Worm (Caenorhabditis elegans) whole organism, late embryonic: ENCODE results near the gene H12D21.10.

ENCODE experiments used
- C08G9.2 ChIP-seq: sonication (generic microtip); optimal IDR thresholded peaks from 2 replicates; lab custom pipeline; 2016; ENCODE audit warnings: mild to moderate bottlenecking, missing genetic modification characterization, moderate library complexity, missing compliant biosample characterization
- C38D4.7 ChIP-seq: fragments of 200-800 bp; sonication (Bioruptor generic); optimal IDR thresholded peaks from 2 replicates; lab custom pipeline; 2018; ENCODE audit warnings: mild to moderate bottlenecking, missing genetic modification characterization, moderate library complexity, missing compliant biosample characterization
- F13H6.1 ChIP-seq: sonication (generic microtip); optimal IDR thresholded peaks from 2 replicates; lab custom pipeline; 2016; ENCODE audit warnings: missing genetic modification characterization, missing compliant biosample characterization
- Y22D7AL.16 ChIP-seq: sonication (generic microtip); optimal IDR thresholded peaks from 2 replicates; lab custom pipeline; 2016; ENCODE audit warnings: missing genetic modification characterization, missing compliant biosample characterization
- ahr-1 ChIP-seq: sonication (generic microtip); optimal IDR thresholded peaks from 2 replicates; lab custom pipeline; 2016; ENCODE audit warnings: missing genetic modification characterization, missing compliant biosample characterization
- ama-1 ChIP-seq: fragments of 150-350 bp; optimal IDR thresholded peaks from 2 replicates; lab custom pipeline; 2014
- ceh-14 ChIP-seq: sonication (generic microtip); optimal IDR thresholded peaks from 2 replicates; lab custom pipeline; 2016; ENCODE audit warnings: missing genotype, missing genetic modification characterization, missing compliant biosample characterization
- ceh-18 ChIP-seq: sonication (generic microtip); optimal IDR thresholded peaks from 2 replicates; lab custom pipeline; 2016; ENCODE audit warnings: missing genetic modification characterization, missing compliant biosample characterization
- ceh-2 ChIP-seq: sonication (generic microtip); optimal IDR thresholded peaks from 2 replicates; lab custom pipeline; 2016; ENCODE audit warnings: missing genotype, missing genetic modification characterization, missing compliant biosample characterization
- ceh-22 ChIP-seq: sonication (generic microtip); optimal IDR thresholded peaks from 2 replicates; lab custom pipeline; 2017; ENCODE audit warnings: missing biosample characterization, missing genetic modification characterization
- ceh-24 ChIP-seq: sonication (generic microtip); optimal IDR thresholded peaks from 2 replicates; lab custom pipeline; 2016; ENCODE audit warnings: mild to moderate bottlenecking, missing genetic modification characterization, missing compliant biosample characterization
- ceh-30 ChIP-seq: fragments of 150-350 bp; optimal IDR thresholded peaks from 2 replicates; lab custom pipeline; 2014; ENCODE audit warnings: missing biosample characterization, missing genetic modification characterization
- ceh-34 ChIP-seq: sonication (generic microtip); optimal IDR thresholded peaks from 2 replicates; lab custom pipeline; 2016; ENCODE audit warnings: mild to moderate bottlenecking, missing genetic modification characterization, missing compliant biosample characterization
- ceh-45 ChIP-seq: fragments of 200-800 bp; sonication (Bioruptor generic); IDR thresholded peaks from 2 replicates; pipeline ENCODE4 v1.3.6; 2022; ENCODE audit warnings: missing genetic modification reagents, missing genetic modification characterization, missing compliant biosample characterization
- ceh-48 ChIP-seq: sonication (generic microtip); optimal IDR thresholded peaks from 2 replicates; lab custom pipeline; 2016; ENCODE audit warnings: missing genetic modification characterization, inconsistent platforms, missing compliant biosample characterization
- ceh-6 ChIP-seq: fragments of 200-800 bp; sonication (Bioruptor generic); optimal IDR thresholded peaks from 2 replicates; lab custom pipeline; 2018; ENCODE audit warnings: mild to moderate bottlenecking, missing genetic modification characterization, missing compliant biosample characterization
- ceh-9 ChIP-seq: sonication (generic microtip); optimal IDR thresholded peaks from 2 replicates; lab custom pipeline; 2016; ENCODE audit warnings: mild to moderate bottlenecking, missing genetic modification characterization, inconsistent platforms, missing compliant biosample characterization
- che-1 ChIP-seq: sonication (generic microtip); optimal IDR thresholded peaks from 2 replicates; lab custom pipeline; 2016; ENCODE audit warnings: mild to moderate bottlenecking, missing genetic modification characterization, missing compliant biosample characterization
- dmd-4 ChIP-seq: sonication (generic microtip); optimal IDR thresholded peaks from 2 replicates; lab custom pipeline; 2016; ENCODE audit warnings: borderline replicate concordance, missing genetic modification characterization, missing compliant biosample characterization
- dve-1 ChIP-seq: sonication (generic microtip); optimal IDR thresholded peaks from 2 replicates; lab custom pipeline; 2017; ENCODE audit warnings: antibody characterized with exemption, mild to moderate bottlenecking, missing genetic modification characterization, missing compliant biosample characterization
- elt-2 ChIP-seq: sonication (generic microtip); optimal IDR thresholded peaks from 2 replicates; lab custom pipeline; 2016; ENCODE audit warnings: missing genetic modification reagents, missing genetic modification characterization, missing compliant biosample characterization
- elt-4 ChIP-seq: sonication (generic microtip); optimal IDR thresholded peaks from 2 replicates; lab custom pipeline; 2016; ENCODE audit warnings: missing genetic modification characterization, missing compliant biosample characterization
- ets-4 ChIP-seq: sonication (generic microtip); optimal IDR thresholded peaks from 2 replicates; lab custom pipeline; 2016; ENCODE audit warnings: missing genetic modification characterization, missing compliant biosample characterization
- fax-1 ChIP-seq: sonication (generic microtip); optimal IDR thresholded peaks from 2 replicates; lab custom pipeline; 2016; ENCODE audit warnings: missing genotype, missing genetic modification characterization, missing compliant biosample characterization
- fkh-10 ChIP-seq: fragments of 150-350 bp; optimal IDR thresholded peaks from 2 replicates; lab custom pipeline; 2014; ENCODE audit warnings: missing biosample characterization, missing genetic modification reagents, missing genetic modification characterization
- gmeb-2 ChIP-seq: sonication (generic microtip); optimal IDR thresholded peaks from 2 replicates; lab custom pipeline; 2016; ENCODE audit warnings: missing genetic modification characterization, inconsistent platforms, missing compliant biosample characterization
- hlh-15 ChIP-seq: sonication (generic microtip); optimal IDR thresholded peaks from 2 replicates; lab custom pipeline; 2016; ENCODE audit warnings: missing genetic modification characterization, missing compliant biosample characterization
- hlh-6 ChIP-seq: sonication (generic microtip); optimal IDR thresholded peaks from 2 replicates; lab custom pipeline; 2016; ENCODE audit warnings: missing genotype, missing genetic modification characterization, missing compliant biosample characterization
- hlh-8 ChIP-seq: sonication (generic microtip); optimal IDR thresholded peaks from 2 replicates; lab custom pipeline; 2016; ENCODE audit warnings: missing genotype, missing genetic modification characterization, missing compliant biosample characterization
- lim-6 ChIP-seq: sonication (generic microtip); optimal IDR thresholded peaks from 2 replicates; lab custom pipeline; 2016; ENCODE audit warnings: missing genetic modification characterization, missing compliant biosample characterization
- lin-11 ChIP-seq: fragments of 200-800 bp; sonication (Bioruptor generic); optimal IDR thresholded peaks from 2 replicates; lab custom pipeline; 2018; ENCODE audit warnings: mild to moderate bottlenecking, missing genetic modification characterization, missing compliant biosample characterization
- mec-3 ChIP-seq: sonication (generic microtip); optimal IDR thresholded peaks from 2 replicates; lab custom pipeline; 2016; ENCODE audit warnings: borderline replicate concordance, missing genetic modification characterization, missing compliant biosample characterization
- nfya-1 ChIP-seq: sonication (generic microtip); optimal IDR thresholded peaks from 2 replicates; lab custom pipeline; 2017; ENCODE audit warnings: missing genetic modification characterization, mild to moderate bottlenecking, missing compliant biosample characterization, antibody characterized with exemption, moderate library complexity
- nhr-11 ChIP-seq: fragments of 150-350 bp; optimal IDR thresholded peaks from 2 replicates; lab custom pipeline; 2014; ENCODE audit warnings: missing biosample characterization, missing genetic modification characterization
- odd-2 ChIP-seq: sonication (generic microtip); optimal IDR thresholded peaks from 2 replicates; lab custom pipeline; 2017; ENCODE audit warnings: antibody characterized with exemption, mild to moderate bottlenecking, missing genetic modification characterization, missing compliant biosample characterization
- pag-3 ChIP-seq: sonication (generic microtip); optimal IDR thresholded peaks from 2 replicates; lab custom pipeline; 2016; ENCODE audit warnings: missing compliant biosample characterization, missing genetic modification characterization, borderline replicate concordance
- pat-9 ChIP-seq: fragments of 200-800 bp; sonication (Bioruptor generic); optimal IDR thresholded peaks from 2 replicates; lab custom pipeline; 2018; ENCODE audit warnings: mild to moderate bottlenecking, missing genetic modification characterization, moderate library complexity, missing compliant biosample characterization
- pha-2 ChIP-seq: sonication (generic microtip); optimal IDR thresholded peaks from 2 replicates; lab custom pipeline; 2017; ENCODE audit warnings: mild to moderate bottlenecking, missing genetic modification characterization, missing compliant biosample characterization
- pha-4 ChIP-seq: fragments of 150-350 bp; optimal IDR thresholded peaks from 2 replicates; lab custom pipeline; 2018; ENCODE audit warnings: missing biosample characterization, missing genetic modification reagents, missing genetic modification characterization
- pqm-1 ChIP-seq: sonication (generic microtip); optimal IDR thresholded peaks from 2 replicates; lab custom pipeline; 2016; ENCODE audit warnings: missing genetic modification characterization, missing compliant biosample characterization
- pros-1 ChIP-seq: fragments of 150-350 bp; optimal IDR thresholded peaks from 2 replicates; lab custom pipeline; 2014; ENCODE audit warnings: missing biosample characterization, missing genetic modification reagents, missing genetic modification characterization
- ref-2 ChIP-seq: sonication (generic microtip); optimal IDR thresholded peaks from 2 replicates; lab custom pipeline; 2016; ENCODE audit warnings: missing genetic modification characterization, missing compliant biosample characterization
- rnt-1 ChIP-seq: sonication (generic microtip); optimal IDR thresholded peaks from 2 replicates; lab custom pipeline; 2016; ENCODE audit warnings: missing genetic modification characterization, missing compliant biosample characterization
- sdc-2 ChIP-seq: sonication (generic microtip); optimal IDR thresholded peaks from 2 replicates; lab custom pipeline; 2016; ENCODE audit warnings: missing genotype, missing genetic modification characterization, missing compliant biosample characterization
- sox-2 ChIP-seq: fragments of 200-800 bp; sonication (Bioruptor generic); IDR thresholded peaks from 2 replicates; pipeline ENCODE4 v1.3.6; 2022; ENCODE audit warnings: missing genetic modification reagents, missing genetic modification characterization, missing compliant biosample characterization
- sox-4 ChIP-seq: sonication (generic microtip); optimal IDR thresholded peaks from 2 replicates; lab custom pipeline; 2017; ENCODE audit warnings: mild to moderate bottlenecking, missing genetic modification characterization, inconsistent platforms, missing compliant biosample characterization
- syd-9 ChIP-seq: sonication (generic microtip); optimal IDR thresholded peaks from 2 replicates; lab custom pipeline; 2016; ENCODE audit warnings: mild to moderate bottlenecking, missing genetic modification characterization, moderate library complexity, missing compliant biosample characterization
- tbx-2 ChIP-seq: sonication (generic microtip); optimal IDR thresholded peaks from 2 replicates; lab custom pipeline; 2016; ENCODE audit warnings: missing genetic modification characterization, missing compliant biosample characterization
- ttx-3 ChIP-seq: sonication (generic microtip); optimal IDR thresholded peaks from 2 replicates; lab custom pipeline; 2016; ENCODE audit warnings: missing genetic modification reagents, missing genetic modification characterization, missing compliant biosample characterization
- unc-55 ChIP-seq: sonication (generic microtip); optimal IDR thresholded peaks from 2 replicates; lab custom pipeline; 2017; ENCODE audit warnings: missing biosample characterization, missing genetic modification reagents, missing genetic modification characterization
- unc-86 ChIP-seq: sonication (generic microtip); optimal IDR thresholded peaks from 2 replicates; lab custom pipeline; 2016; ENCODE audit warnings: missing genetic modification characterization, missing compliant biosample characterization
- zip-5 ChIP-seq: sonication (generic microtip); optimal IDR thresholded peaks from 2 replicates; lab custom pipeline; 2016; ENCODE audit warnings: missing genetic modification characterization, missing compliant biosample characterization
- ztf-16 ChIP-seq: sonication (generic microtip); optimal IDR thresholded peaks from 2 replicates; lab custom pipeline; 2017; ENCODE audit warnings: missing genetic modification characterization, missing compliant biosample characterization

Gene H12D21.10

DNA sequence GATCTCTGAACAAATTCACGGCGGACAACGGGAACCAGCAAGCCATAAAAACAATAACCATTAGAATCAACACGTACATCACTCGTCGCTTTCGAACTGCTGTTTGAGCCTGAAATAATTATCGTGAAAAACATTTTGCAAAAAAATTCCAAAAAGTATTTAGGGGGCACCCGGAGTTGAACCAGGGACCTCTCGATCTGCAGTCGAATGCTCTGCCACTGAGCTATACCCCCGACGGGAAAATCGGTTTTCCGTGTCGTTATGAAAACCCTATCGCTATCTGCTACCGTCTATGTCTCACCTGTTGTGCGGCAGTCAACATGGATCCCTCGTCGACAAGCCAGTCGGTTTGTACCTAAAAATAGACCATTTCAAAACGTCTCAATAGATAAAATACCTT is 44.0 kb upstream of the H12D21.10 start (continued):
- TF ChIP-seq gmeb-2 (tag; lab: Kevin White, UChicago) (peak; percentile 44), tbx-2 (tag; lab: Kevin White, UChicago) (no peak), ceh-45 (GFP tag; lab: Robert Waterston, UW) (no peak), unc-86 (tag; lab: Kevin White, UChicago) (peak; percentile 42), ceh-24 (tag; lab: Kevin White, UChicago) (no peak), ceh-22 (tag; lab: Kevin White, UChicago) (no peak), ceh-34 (tag; lab: Kevin White, UChicago) (peak; percentile 28), ahr-1 (tag; lab: Kevin White, UChicago) (no peak), ceh-48 (tag; lab: Kevin White, UChicago) (peak; percentile 35), ceh-30 (tag; lab: Kevin White, UChicago) (no peak), ceh-14 (tag; lab: Kevin White, UChicago) (no peak), unc-55 (GFP tag; lab: Kevin White, UChicago) (no peak), mec-3 (no peak), dmd-4 (tag; lab: Kevin White, UChicago) (no peak), hlh-8 (no peak), sdc-2 (tag; lab: Kevin White, UChicago) (peak; percentile 6), pha-2 (tag; lab: Kevin White, UChicago) (peak; percentile 19), lin-11 (tag; lab: Kevin White, UChicago) (peak; percentile 38), ceh-18 (tag; lab: Kevin White, UChicago) (peak; percentile 1), dve-1 (peak; percentile 33), fax-1 (tag; lab: Kevin White, UChicago) (peak; percentile 23), F13H6.1 (tag; lab: Kevin White, UChicago) (no peak), nfya-1 (no peak), Y22D7AL.16 (tag; lab: Kevin White, UChicago) (no peak), pros-1 (no peak), sox-2 (no peak), ama-1 (lab: Kevin White, UChicago) (no peak), ceh-9 (tag; lab: Kevin White, UChicago) (no peak), fkh-10 (GFP tag; lab: Kevin White, UChicago) (no peak), syd-9 (tag; lab: Kevin White, UChicago) (no peak), sox-4 (tag; lab: Kevin White, UChicago) (peak; percentile 15), lim-6 (tag; lab: Kevin White, UChicago) (no peak), C08G9.2 (tag; lab: Kevin White, UChicago) (peak; percentile 44), ets-4 (no peak), hlh-6 (tag; lab: Kevin White, UChicago) (peak; percentile 51), pag-3 (no peak), pha-4 (no peak), ref-2 (tag; lab: Kevin White, UChicago) (no peak), C38D4.7 (GFP tag; lab: Kevin White, UChicago) (peak; percentile 57), hlh-15 (tag; lab: Kevin White, UChicago) (no peak), elt-4 (tag; lab: Kevin White, UChicago) (no peak), rnt-1 (tag; lab: Kevin White, UChicago) (no peak), nhr-11 (no peak), che-1 (tag; lab: Kevin White, UChicago) (peak; percentile 62), zip-5 (tag; lab: Kevin White, UChicago) (no peak), odd-2 (tag; lab: Kevin White, UChicago) (no peak), pat-9 (peak; percentile 30), elt-2 (tag; lab: Kevin White, UChicago) (peak; percentile 33), ceh-6 (GFP tag; lab: Kevin White, UChicago) (peak; percentile 47), ttx-3 (tag; lab: Kevin White, UChicago) (no peak), pqm-1 (tag; lab: Kevin White, UChicago) (no peak), ceh-2 (tag; lab: Kevin White, UChicago) (peak; percentile 32), ztf-16 (peak; percentile 11)
- TF ChIP-seq, all 69 proteins: peak for 26
